Worm (Caenorhabditis elegans): ENCODE results near the gene K09C4.2.

- no peak for TF ChIP-seq tbx-11 (GFP tag; IDR thresholded peaks at IDR 0.05)
- TF ChIP-seq ama-1 (optimal IDR thresholded peaks at IDR 0.05): no peak
- no peak for TF ChIP-seq F13C5.2 (tag; optimal IDR thresholded peaks at IDR 0.05)
- TF ChIP-seq aly-1 (tag; optimal IDR thresholded peaks at IDR 0.05): no peak
- TF ChIP-seq sea-1 (GFP tag; conservative IDR thresholded peaks at IDR 0.05): no peak
- TF ChIP-seq ceh-36 (tag; optimal IDR thresholded peaks at IDR 0.05): no peak
- no peak for TF ChIP-seq pes-1 (GFP tag; IDR thresholded peaks at IDR 0.05)
- no peak for TF ChIP-seq ets-7 (tag; optimal IDR thresholded peaks at IDR 0.05)
- TF ChIP-seq ceh-13 (GFP tag; optimal IDR thresholded peaks at IDR 0.05): no peak
- no peak for TF ChIP-seq hnd-1 (tag; optimal IDR thresholded peaks at IDR 0.05)
Observed at ce11 chrX:3301770-3302169, 5.5 kb downstream of the K09C4.2 start, which contains the start of gene F11D5.5.

Data from whole organism, early embryonic.